Fruit fly (Drosophila melanogaster): ENCODE measurements around the gene bbg.

The bbg gene

DNA sequence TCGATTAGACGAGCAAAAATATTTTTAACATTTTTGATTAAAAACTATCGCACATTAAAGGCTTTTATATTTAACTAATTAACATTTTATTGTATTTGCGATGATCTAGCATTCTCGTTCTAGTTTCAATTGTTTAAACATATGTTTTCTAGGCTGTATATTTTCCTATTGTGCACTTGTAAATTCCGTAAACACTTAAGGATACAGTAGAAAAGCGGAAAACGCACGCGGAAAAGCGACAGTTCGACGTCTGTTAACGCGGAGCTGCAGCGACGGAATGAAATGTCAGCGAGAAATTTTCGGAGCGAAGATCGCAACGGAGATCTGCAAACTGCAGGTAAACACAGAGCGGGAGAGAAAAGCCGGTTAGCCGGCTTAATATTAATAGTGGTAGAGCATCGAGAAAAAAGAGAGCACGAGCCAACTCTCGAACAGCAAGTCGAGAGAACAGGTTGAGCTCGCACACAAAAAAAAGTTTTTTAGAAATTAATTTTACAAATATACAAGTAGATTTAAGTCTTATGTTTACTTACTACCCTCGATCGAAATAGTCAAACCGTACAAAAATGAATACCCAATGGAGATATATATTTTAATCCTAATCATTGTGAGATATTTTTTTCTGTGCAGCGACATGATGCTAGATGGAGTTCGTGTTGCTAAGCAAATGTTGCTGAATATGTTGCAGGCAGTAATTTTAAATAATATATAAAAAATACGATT lies 87.6 kb downstream of the bbg start (continued):
- TF ChIP-seq CG16779 (tag; optimal IDR thresholded peaks at IDR 0.05) (peak; percentile 93), CG1621 (tag; optimal IDR thresholded peaks at IDR 0.05) (peak; percentile 96), Ets21C (GFP tag; optimal IDR thresholded peaks at IDR 0.05) (peak; percentile 83), CG11762 (GFP tag; optimal IDR thresholded peaks at IDR 0.05; ENCODE audit: insufficient read depth) (peak; percentile 96), fkh (GFP tag; optimal IDR thresholded peaks at IDR 0.05) (peak; percentile 53), Eip75B (GFP tag; optimal IDR thresholded peaks at IDR 0.05) (peak; percentile 97), CG6276 (GFP tag; optimal IDR thresholded peaks at IDR 0.05) (peak; percentile 96), vri (GFP tag; optimal IDR thresholded peaks at IDR 0.05) (peak; percentile 95), Eip78C (GFP tag) (peak; percentile 97), CG11902 (GFP tag; optimal IDR thresholded peaks at IDR 0.05) (peak; percentile 82), OdsH (GFP tag; optimal IDR thresholded peaks at IDR 0.05) (peak; percentile 98), Eip93F (GFP tag; optimal IDR thresholded peaks at IDR 0.05) (peak; percentile 91), Ets96B (tag; optimal IDR thresholded peaks at IDR 0.05) (peak; percentile 99), eg (GFP tag; IDR thresholded peaks at IDR 0.05) (peak; percentile 98), Gug (GFP tag; IDR thresholded peaks at IDR 0.05) (peak; percentile 93), CG8119 (GFP tag; IDR thresholded peaks at IDR 0.05) (peak; percentile 98), salr (GFP tag; optimal IDR thresholded peaks at IDR 0.05) (peak; percentile 94 to 95), CG6792 (GFP tag; optimal IDR thresholded peaks at IDR 0.05) (peak; percentile 96)

DNA sequence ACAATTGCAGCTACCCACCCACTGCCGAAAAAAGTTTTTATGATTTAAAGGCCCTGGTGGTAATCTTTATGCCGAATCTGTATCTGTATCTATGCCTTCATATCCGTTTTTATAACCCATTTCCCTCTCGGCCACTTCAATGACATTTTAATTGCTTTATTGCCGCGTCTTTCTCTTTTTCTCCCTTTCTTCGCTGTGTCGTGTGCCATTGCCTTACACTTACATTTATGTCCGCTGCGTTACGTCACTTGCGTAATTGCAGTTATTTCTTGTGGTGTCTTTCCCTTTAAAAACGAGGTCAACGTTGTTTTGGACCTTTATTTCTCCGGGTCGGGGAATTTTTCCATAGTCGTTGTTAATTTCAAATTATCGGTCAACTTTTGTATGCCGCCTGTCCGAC lies 88.7 kb downstream of the bbg start:
- no peak for TF ChIP-seq CG3919 (GFP tag; optimal IDR thresholded peaks at IDR 0.05)

DNA sequence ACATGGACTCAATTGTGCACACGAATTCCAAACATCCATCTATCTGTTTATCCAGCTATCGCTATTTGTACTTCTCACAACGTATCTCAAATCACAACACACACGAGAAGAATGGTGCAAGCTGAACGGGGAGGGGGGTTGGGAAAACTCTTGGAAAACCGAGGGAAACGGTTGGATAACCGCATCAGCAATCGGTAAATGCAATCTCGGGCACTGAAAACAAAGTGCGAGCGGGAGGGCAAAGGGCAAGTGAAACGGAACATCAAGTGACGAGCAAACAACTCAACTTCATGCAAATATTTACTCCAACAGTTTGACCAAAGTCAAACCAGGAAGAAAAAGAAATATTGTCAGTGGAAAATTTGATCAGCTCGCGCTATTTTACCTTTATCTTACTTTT lies 89.2 kb downstream of the bbg start:
- peak; percentile 78 for TF ChIP-seq fkh (GFP tag; optimal IDR thresholded peaks at IDR 0.05)
- no peak for TF ChIP-seq Met (GFP tag; optimal IDR thresholded peaks at IDR 0.05)
- no peak for TF ChIP-seq Blimp-1 (GFP tag; optimal IDR thresholded peaks at IDR 0.05)
- TF ChIP-seq Eip78C (GFP tag): peak; percentile 38
- TF ChIP-seq vri (GFP tag; optimal IDR thresholded peaks at IDR 0.05): no peak
- no peak for TF ChIP-seq dsx (GFP tag; optimal IDR thresholded peaks at IDR 0.05; ENCODE audit: poor library complexity, severe bottlenecking)
- TF ChIP-seq svp (GFP tag): peak; percentile 60

- peak; percentile 32 for TF ChIP-seq CG10631 (GFP tag; optimal IDR thresholded peaks at IDR 0.05)
- no peak for TF ChIP-seq spab (GFP tag; optimal IDR thresholded peaks at IDR 0.05)
- TF ChIP-seq OdsH (GFP tag; optimal IDR thresholded peaks at IDR 0.05): no peak
- peak; percentile 17 for TF ChIP-seq Hr4 (GFP tag; optimal IDR thresholded peaks at IDR 0.05)
- no peak for TF ChIP-seq Hr39 (GFP tag; optimal IDR thresholded peaks at IDR 0.05)
- TF ChIP-seq CG6163 (GFP tag; IDR thresholded peaks at IDR 0.05): no peak
- TF ChIP-seq CG6276 (GFP tag; optimal IDR thresholded peaks at IDR 0.05): peak; percentile 11
- peak; percentile 69 for TF ChIP-seq Eip78C (GFP tag)
- peak; percentile 12 for TF ChIP-seq Ets96B (tag; optimal IDR thresholded peaks at IDR 0.05)
- TF ChIP-seq CG7368 (GFP tag; optimal IDR thresholded peaks at IDR 0.05): no peak
- TF ChIP-seq Hr38 (GFP tag; optimal IDR thresholded peaks at IDR 0.05): no peak
- peak; percentile 18 for TF ChIP-seq achi (GFP tag; optimal IDR thresholded peaks at IDR 0.05)
- no peak for TF ChIP-seq fd85E (GFP tag; optimal IDR thresholded peaks at IDR 0.05)
- TF ChIP-seq CG15336 (GFP tag; IDR thresholded peaks at IDR 0.05): peak; percentile 61
- no peak for TF ChIP-seq Sox14 (GFP tag; optimal IDR thresholded peaks at IDR 0.05)
- TF ChIP-seq CG8119 (GFP tag; IDR thresholded peaks at IDR 0.05): no peak; the same call in 2 of the 3 replicates
- TF ChIP-seq Eip75B (GFP tag; optimal IDR thresholded peaks at IDR 0.05): peak; percentile 10
- TF ChIP-seq CG8319 (GFP tag; optimal IDR thresholded peaks at IDR 0.05): no peak
- TF ChIP-seq Blimp-1 (GFP tag; optimal IDR thresholded peaks at IDR 0.05): no peak
- no peak for TF ChIP-seq CG6854 (GFP tag; optimal IDR thresholded peaks at IDR 0.05)
- no peak for TF ChIP-seq Sox102F (GFP tag; optimal IDR thresholded peaks at IDR 0.05)
- TF ChIP-seq CG3032 (tag; optimal IDR thresholded peaks at IDR 0.05): peak; percentile 35
- TF ChIP-seq CG32006 (GFP tag; optimal IDR thresholded peaks at IDR 0.05): peak; percentile 55
- peak in 1 of 2 experiments; percentile 32 for TF ChIP-seq salr (GFP tag; optimal IDR thresholded peaks at IDR 0.05)
- TF ChIP-seq topi (GFP tag; optimal IDR thresholded peaks at IDR 0.05): no peak
- no peak for TF ChIP-seq CG16779 (tag; optimal IDR thresholded peaks at IDR 0.05)
- TF ChIP-seq Eip93F (GFP tag; optimal IDR thresholded peaks at IDR 0.05): no peak
- no peak for TF ChIP-seq CG10669 (GFP tag; optimal IDR thresholded peaks at IDR 0.05)
- no peak for TF ChIP-seq CG11902 (GFP tag; optimal IDR thresholded peaks at IDR 0.05)
- no peak for TF ChIP-seq Lpt (GFP tag; optimal IDR thresholded peaks at IDR 0.05)
- TF ChIP-seq eg (GFP tag; IDR thresholded peaks at IDR 0.05): no peak
- TF ChIP-seq CG11762 (GFP tag; optimal IDR thresholded peaks at IDR 0.05; ENCODE audit: insufficient read depth): no peak
- TF ChIP-seq CG4318 (GFP tag; optimal IDR thresholded peaks at IDR 0.05): peak; percentile 6
These were observed 95.5 kb downstream of the bbg start for dm6 chr3L:14440592-14440991.

Data from whole organism, prepupa.